Fruit fly (Drosophila melanogaster) whole organism, wandering third instar larva: ENCODE data around the gene dsf.

Source experiments
- Abd-B ChIP-seq: fragments of >200 bp; optimal IDR thresholded peaks from 2 replicates; lab custom pipeline; 2017; ENCODE audit warnings: missing biosample characterization, missing genetic modification characterization
- CG32264 ChIP-seq: fragments of 200-800 bp; sonication (Bioruptor generic); optimal IDR thresholded peaks from 2 replicates; lab custom pipeline; 2016; ENCODE audit warnings: missing biosample characterization, missing genetic modification characterization
- CG9705 ChIP-seq: fragments of 200-800 bp; sonication (Bioruptor generic); optimal IDR thresholded peaks from 2 replicates; lab custom pipeline; 2018; ENCODE audit warnings: missing biosample characterization, mild to moderate bottlenecking, missing genetic modification characterization
- CrebA ChIP-seq: fragments of 200-800 bp; sonication (Bioruptor generic); optimal IDR thresholded peaks from 2 replicates; lab custom pipeline; 2016; ENCODE audit warnings: missing biosample characterization, mild to moderate bottlenecking, missing genetic modification characterization, borderline replicate concordance
- Dfd ChIP-seq: fragments of >200 bp; optimal IDR thresholded peaks from 2 replicates; lab custom pipeline; 2017; ENCODE audit warnings: missing biosample characterization, missing genetic modification characterization
- Dif ChIP-seq: fragments of 200-275, 200-300 bp; sonication (Bioruptor generic); optimal IDR thresholded peaks from 2 replicates; lab custom pipeline; 2018; ENCODE audit warnings: missing biosample characterization, missing genetic modification characterization; ENCODE audit not compliant: partially characterized antibody
- GATAd ChIP-seq: sonication (Bioruptor generic); optimal IDR thresholded peaks from 2 replicates; lab custom pipeline; 2016; ENCODE audit warnings: missing biosample characterization, missing genetic modification characterization
- HLH106 ChIP-seq: fragments of 200-800 bp; optimal IDR thresholded peaks from 3 replicates; lab custom pipeline; 2019; ENCODE audit warnings: missing biosample characterization, mild to moderate bottlenecking, missing genetic modification characterization, moderate library complexity
- Hnf4 ChIP-seq: fragments of 200-800 bp; sonication (Bioruptor generic); optimal IDR thresholded peaks from 2 replicates; lab custom pipeline; 2016; ENCODE audit warnings: missing biosample characterization, mild to moderate bottlenecking, missing genetic modification characterization
- Hr78 ChIP-seq: fragments of >200 bp; optimal IDR thresholded peaks from 2 replicates; lab custom pipeline; 2017; ENCODE audit warnings: missing biosample characterization, missing genetic modification characterization
- Hr83 ChIP-seq: fragments of 200-300 bp; sonication (Bioruptor generic); optimal IDR thresholded peaks from 2 replicates; lab custom pipeline; 2016; ENCODE audit warnings: missing biosample characterization, mild to moderate bottlenecking, missing genetic modification characterization, moderate library complexity; ENCODE audit not compliant: poor library complexity, severe bottlenecking
- Jra ChIP-seq: sonication (Bioruptor generic); optimal IDR thresholded peaks from 2 replicates; lab custom pipeline; 2016; ENCODE audit warnings: missing biosample characterization, missing genetic modification characterization
- Mio ChIP-seq: sonication (Bioruptor generic); optimal IDR thresholded peaks from 2 replicates; lab custom pipeline; 2016; ENCODE audit warnings: missing biosample characterization, missing genetic modification characterization
- Myc ChIP-seq: fragments of >200 bp; optimal IDR thresholded peaks from 2 replicates; lab custom pipeline; 2017
- N ChIP-seq: fragments of >200 bp; optimal IDR thresholded peaks from 2 replicates; lab custom pipeline; 2018; ENCODE audit warnings: missing biosample characterization, missing external identifiers, missing genetic modification characterization
- OdsH ChIP-seq: fragments of 200-800 bp; sonication (Bioruptor generic); optimal IDR thresholded peaks from 2 replicates; lab custom pipeline; 2016; ENCODE audit warnings: missing biosample characterization, mild to moderate bottlenecking, missing genetic modification characterization
- Rel ChIP-seq, 2 experiments: fragments of 200-800 bp; sonication (Bioruptor generic) in 1 of 2; optimal IDR thresholded peaks; 2 replicates in 1 of 2; 3 replicates in 1 of 2; lab custom pipeline; 2016 to 2019; ENCODE audit warnings: mild to moderate bottlenecking in 2 of 2, missing biosample characterization in 2 of 2, missing genetic modification characterization in 2 of 2, moderate library complexity in 1 of 2
- Sp1 ChIP-seq: fragments of 200-800 bp; sonication (Bioruptor generic); optimal IDR thresholded peaks from 3 replicates; lab custom pipeline; 2019; ENCODE audit warnings: missing biosample characterization, mild to moderate bottlenecking, missing genetic modification characterization, moderate library complexity
- Vsx2 ChIP-seq: fragments of 200-300, 225-300 bp; sonication (Bioruptor generic); optimal IDR thresholded peaks from 2 replicates; lab custom pipeline; 2018; ENCODE audit warnings: missing biosample characterization, missing genetic modification characterization; ENCODE audit not compliant: partially characterized antibody
- br ChIP-seq: fragments of 200-800 bp; sonication (Bioruptor generic); optimal IDR thresholded peaks from 2 replicates; lab custom pipeline; 2016; ENCODE audit warnings: missing biosample characterization, missing genetic modification characterization
- brk ChIP-seq: fragments of 200-800 bp; sonication (Bioruptor generic); optimal IDR thresholded peaks from 2 replicates; lab custom pipeline; 2016; ENCODE audit warnings: missing biosample characterization, mild to moderate bottlenecking, missing genetic modification characterization
- dl ChIP-seq, 2 experiments: fragments of 175-275, 200-275 bp in 1 of 2; fragments of 200-275 bp in 1 of 2; sonication (Bioruptor generic); optimal IDR thresholded peaks; lab custom pipeline; 2018; ENCODE audit warnings: mild to moderate bottlenecking in 2 of 2, missing biosample characterization in 2 of 2, missing genetic modification characterization in 2 of 2, moderate library complexity in 2 of 2; ENCODE audit not compliant: partially characterized antibody in 2 of 2, insufficient read depth in 1 of 2
- dmrt93B ChIP-seq: fragments of 200-800 bp; sonication (Bioruptor generic); optimal IDR thresholded peaks from 2 replicates; lab custom pipeline; 2018; ENCODE audit warnings: missing biosample characterization, mild to moderate bottlenecking, missing genetic modification characterization
- dsf ChIP-seq: sonication (Bioruptor generic); optimal IDR thresholded peaks from 2 replicates; lab custom pipeline; 2016; ENCODE audit warnings: missing biosample characterization, missing genetic modification characterization, borderline replicate concordance
- ey ChIP-seq: fragments of 200-800 bp; sonication (Bioruptor generic); optimal IDR thresholded peaks from 2 replicates; lab custom pipeline; 2016; ENCODE audit warnings: missing biosample characterization, missing genetic modification characterization
- foxo ChIP-seq, 2 experiments: fragments of 200-800 bp; sonication (Bioruptor generic); optimal IDR thresholded peaks; 2 replicates in 1 of 2; 3 replicates in 1 of 2; lab custom pipeline; 2016 to 2017; ENCODE audit warnings: missing biosample characterization in 2 of 2, missing genetic modification characterization in 2 of 2
- fru ChIP-seq: fragments of 200-800 bp; sonication (Bioruptor generic); optimal IDR thresholded peaks from 3 replicates; lab custom pipeline; 2016; ENCODE audit warnings: missing biosample characterization, mild to moderate bottlenecking, missing genetic modification characterization
- h ChIP-seq: fragments of 200-800 bp; sonication (Bioruptor generic); optimal IDR thresholded peaks from 3 replicates; lab custom pipeline; 2016; ENCODE audit warnings: missing biosample characterization, mild to moderate bottlenecking, missing genetic modification characterization
- jim ChIP-seq: fragments of 175-275, 200-325 bp; sonication (Bioruptor generic); optimal IDR thresholded peaks from 2 replicates; lab custom pipeline; 2016; ENCODE audit warnings: missing biosample characterization, mild to moderate bottlenecking, missing genetic modification characterization
- lola ChIP-seq: fragments of >200 bp; optimal IDR thresholded peaks from 2 replicates; lab custom pipeline; 2017; ENCODE audit warnings: missing biosample characterization, missing genetic modification characterization
- pan ChIP-seq: fragments of >200 bp; optimal IDR thresholded peaks from 2 replicates; lab custom pipeline; 2017
- psq ChIP-seq: fragments of 200-800 bp; sonication (Bioruptor generic); optimal IDR thresholded peaks from 3 replicates; lab custom pipeline; 2017; ENCODE audit warnings: missing biosample characterization, mild to moderate bottlenecking, missing genetic modification characterization, moderate library complexity
- rgr ChIP-seq: fragments of 200-800 bp; sonication (Bioruptor generic); optimal IDR thresholded peaks from 3 replicates; lab custom pipeline; 2016; ENCODE audit warnings: missing biosample characterization, mild to moderate bottlenecking, missing genetic modification characterization
- sage ChIP-seq: fragments of 200-800 bp; sonication (Bioruptor generic); optimal IDR thresholded peaks from 2 replicates; lab custom pipeline; 2016; ENCODE audit warnings: missing biosample characterization, mild to moderate bottlenecking, missing genetic modification characterization
- sv ChIP-seq: fragments of 200-800 bp; sonication (Bioruptor generic); optimal IDR thresholded peaks from 3 replicates; lab custom pipeline; 2016; ENCODE audit warnings: missing biosample characterization, missing genetic modification characterization
- tai ChIP-seq: sonication (Bioruptor generic); optimal IDR thresholded peaks from 2 replicates; lab custom pipeline; 2016; ENCODE audit warnings: missing biosample characterization, missing genetic modification characterization
- usp ChIP-seq: fragments of >200 bp; optimal IDR thresholded peaks from 2 replicates; lab custom pipeline; 2017; ENCODE audit warnings: missing biosample characterization, missing genetic modification characterization
- woc ChIP-seq: sonication (Bioruptor generic); optimal IDR thresholded peaks from 2 replicates; lab custom pipeline; 2016; ENCODE audit warnings: missing biosample characterization, mild to moderate bottlenecking, missing genetic modification characterization

Gene dsf

DNA sequence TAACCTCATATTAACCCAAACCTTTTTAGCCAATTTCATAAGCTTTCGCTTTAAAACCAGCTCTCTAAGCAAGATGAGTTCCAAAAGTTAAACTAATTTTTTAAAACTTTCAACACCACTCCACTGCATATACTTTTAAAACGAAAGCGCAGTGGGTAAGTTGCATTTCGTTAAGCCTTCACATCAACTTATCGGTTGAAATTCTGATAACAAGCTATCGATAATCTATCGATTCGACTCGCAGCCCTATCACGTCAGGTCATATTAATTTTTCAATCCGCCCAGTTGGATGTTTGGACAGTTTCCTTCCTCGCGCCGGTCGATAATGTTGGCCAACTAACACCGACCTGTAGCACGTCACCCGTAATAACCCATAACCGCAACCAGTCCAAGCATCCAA lies 60.4 kb downstream of the dsf start, which contains the start of gene ifc:
Gene ifc (plus strand): TSS at position 255 of the 400 bp plus-strand sequence.
- TF ChIP-seq Dfd (no peak), Abd-B (GFP tag; lab: Kevin White, UChicago) (no peak), dl (GFP tag; optimal IDR thresholded peaks at IDR 0.05; lab: Kevin White, UChicago; ENCODE audit: insufficient read depth in 1 of 2, partially characterized antibody in 2 of 2) (no peak), HLH106 (tag; lab: Kevin White, UChicago) (peak; percentile 60), jim (GFP tag; lab: Kevin White, UChicago) (no peak), Hnf4 (no peak), CG32264 (GFP tag; lab: Kevin White, UChicago) (no peak), Dif (GFP tag; lab: Kevin White, UChicago) (peak; percentile 61), dmrt93B (GFP tag; lab: Kevin White, UChicago) (no peak), woc (GFP tag; lab: Kevin White, UChicago) (peak; percentile 39), h (GFP tag; lab: Kevin White, UChicago) (peak; percentile 64), psq (peak; percentile 30), Mio (GFP tag; lab: Kevin White, UChicago) (no peak), Hr83 (GFP tag; lab: Kevin White, UChicago) (peak; percentile 87), foxo (GFP tag; optimal IDR thresholded peaks at IDR 0.05; lab: Kevin White, UChicago) (peak in 1 of 2 experiments; percentile 52), Sp1 (peak; percentile 8), rgr (GFP tag; lab: Kevin White, UChicago) (peak; percentile 54), ey (peak; percentile 30), Jra (no peak), lola (no peak), brk (no peak), Vsx2 (GFP tag; lab: Kevin White, UChicago) (no peak), sv (peak; percentile 42), usp (GFP tag; lab: Kevin White, UChicago) (no peak), Rel (GFP tag; optimal IDR thresholded peaks at IDR 0.05; lab: Kevin White, UChicago) (no peak), Rel (tag; optimal IDR thresholded peaks at IDR 0.05; lab: Kevin White, UChicago) (peak; percentile 46), sage (GFP tag; lab: Kevin White, UChicago) (no peak), OdsH (GFP tag; lab: Kevin White, UChicago) (peak; percentile 51), Hr78 (GFP tag; lab: Kevin White, UChicago) (peak; percentile 66), br (GFP tag; lab: Kevin White, UChicago) (peak; percentile 53), dsf (no peak), fru (GFP tag; lab: Kevin White, UChicago) (peak; percentile 47), CG9705 (GFP tag; lab: Kevin White, UChicago) (peak; percentile 10), CrebA (no peak), N (GFP tag; lab: Kevin White, UChicago) (peak; percentile 98), tai (GFP tag; lab: Kevin White, UChicago) (no peak), pan (lab: Kevin White, UChicago) (no peak), GATAd (GFP tag; lab: Kevin White, UChicago) (no peak), Myc (no peak)

DNA sequence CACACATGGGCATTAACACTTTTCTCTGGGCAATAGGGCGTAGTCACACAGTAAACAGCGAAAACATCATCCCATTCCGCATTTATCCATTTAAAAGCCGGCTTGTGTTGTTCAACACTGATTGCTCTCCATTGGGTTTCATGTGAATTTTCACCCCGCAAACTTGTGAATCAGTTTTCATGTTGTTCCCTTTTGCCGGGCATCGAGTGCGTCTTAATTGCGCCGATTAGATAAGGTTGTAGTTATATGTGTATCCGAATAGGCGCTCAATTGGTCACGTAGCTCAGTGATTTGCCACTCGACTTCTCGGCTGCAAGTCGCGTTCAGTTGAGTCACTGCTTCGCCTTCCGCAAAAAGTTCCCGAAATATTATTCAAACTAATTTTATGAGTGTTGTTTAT lies 61.2 kb downstream of the dsf start:
- TF ChIP-seq h (GFP tag; lab: Kevin White, UChicago) (peak; percentile 3), Dfd (no peak), Rel (GFP tag; optimal IDR thresholded peaks at IDR 0.05; lab: Kevin White, UChicago) (no peak), Rel (tag; optimal IDR thresholded peaks at IDR 0.05; lab: Kevin White, UChicago) (peak; percentile 43), ey (no peak), OdsH (GFP tag; lab: Kevin White, UChicago) (peak; percentile 11), CG9705 (GFP tag; lab: Kevin White, UChicago) (no peak)
- TF ChIP-seq, all 38 proteins: peak for 3
